Worm (Caenorhabditis elegans): ENCODE results near the gene Y40B10A.11.

Gene Y40B10A.11

DNA sequence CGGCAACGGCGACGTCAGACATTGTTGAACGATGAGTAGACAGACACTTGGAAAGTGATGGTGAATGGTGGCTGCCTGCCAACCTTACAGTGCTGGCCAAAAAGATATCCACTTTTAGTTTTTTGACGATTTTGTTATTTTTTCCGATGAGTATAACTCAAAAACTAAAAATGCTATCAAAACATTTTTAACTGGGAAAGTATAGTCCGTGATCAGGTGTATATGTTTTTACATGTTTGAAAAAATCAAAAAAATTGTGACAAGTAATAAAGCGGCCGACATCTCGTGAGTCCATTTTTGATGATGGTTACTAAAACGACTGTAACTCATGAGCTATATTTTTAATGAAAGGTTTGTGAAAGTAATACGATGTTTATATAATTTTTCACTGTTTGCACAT, 20.0 kb downstream of the Y40B10A.11 start, which contains the start of gene hil-6:
TSS of gene hil-6 (minus strand) at position 101 of the 400 bp plus-strand sequence.
- TF ChIP-seq sdz-38 (tag; optimal IDR thresholded peaks at IDR 0.05) (no peak), hrde-1 (tag; optimal IDR thresholded peaks at IDR 0.05; ENCODE audit: borderline replicate concordance) (no peak), lin-26 (GFP tag; IDR thresholded peaks at IDR 0.05) (no peak), ZK185.1 (tag; optimal IDR thresholded peaks at IDR 0.05; ENCODE audit: poor library complexity, severe bottlenecking) (no peak)

DNA sequence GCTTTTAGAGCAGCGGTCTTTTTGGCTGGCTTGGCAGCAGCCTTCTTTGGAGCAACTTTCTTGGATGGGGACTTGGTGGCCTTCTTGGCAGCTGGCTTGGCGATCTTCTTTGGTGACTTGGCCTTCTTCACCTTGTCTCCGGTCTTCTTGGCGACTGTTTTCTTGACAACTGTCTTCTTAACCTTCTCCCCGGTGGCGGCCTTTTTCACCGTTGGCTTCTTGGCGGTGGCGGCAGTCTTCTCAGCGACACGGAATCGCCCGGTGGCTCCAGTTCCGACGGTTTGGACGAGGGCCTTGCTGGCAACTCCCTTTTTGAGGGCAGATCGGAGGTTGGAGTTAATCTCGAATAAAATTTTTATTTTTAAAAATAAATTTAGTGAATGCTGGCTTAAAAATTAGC, 20.7 kb downstream of the Y40B10A.11 start:
- TF ChIP-seq zfh-2 (GFP tag; conservative IDR thresholded peaks at IDR 0.05) (peak; percentile 46; the same call in 1 of the 2 replicates), Y79H2A.3 (GFP tag; conservative IDR thresholded peaks at IDR 0.05) (no peak), snpc-4 (GFP tag; optimal IDR thresholded peaks at IDR 0.05) (no peak), snpc-4 (tag; optimal IDR thresholded peaks at IDR 0.05) (no peak), B0019.2 (GFP tag; conservative IDR thresholded peaks at IDR 0.05) (no peak), madf-3 (GFP tag; IDR thresholded peaks at IDR 0.05) (0 out of 2 replicates have a peak, but pooled peaks have one; percentile 51), ets-4 (GFP tag; optimal IDR thresholded peaks at IDR 0.05) (no peak)

DNA sequence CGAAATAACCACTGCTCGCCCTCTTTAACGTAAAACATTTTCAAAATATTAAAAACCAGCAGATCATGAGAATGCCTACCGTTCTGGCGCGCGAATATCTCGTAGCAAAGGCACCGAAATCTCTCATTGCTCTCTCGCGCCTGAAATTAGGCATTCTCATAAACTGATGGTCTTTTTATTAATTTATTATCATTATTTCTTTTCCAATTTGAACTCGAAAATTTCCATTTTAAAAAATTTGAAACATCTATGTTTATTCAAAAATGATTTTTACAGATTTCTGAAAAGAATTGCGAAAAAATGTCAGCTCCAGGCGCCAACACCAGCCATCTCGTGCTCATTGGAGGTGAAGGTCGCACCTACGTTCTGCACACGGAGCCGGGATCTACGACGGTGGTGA, 21.5 kb downstream of the Y40B10A.11 start, which contains the start of gene F59A7.12:
TSS of gene F59A7.12 (plus strand) at position 301 of the 400 bp plus-strand sequence.
- no peak for TF ChIP-seq nfya-1 (tag; optimal IDR thresholded peaks at IDR 0.05; ENCODE audit: borderline replicate concordance, insufficient read depth)
- TF ChIP-seq rpc-1 (optimal IDR thresholded peaks at IDR 0.05) = no peak
- TF ChIP-seq rpc-1 (tag; optimal IDR thresholded peaks at IDR 0.05) = no peak
- TF ChIP-seq let-526 (GFP tag; IDR thresholded peaks at IDR 0.05) = no peak
- no peak for TF ChIP-seq ztf-18 (tag; optimal IDR thresholded peaks at IDR 0.05)
- no peak for TF ChIP-seq T26A5.8 (tag; optimal IDR thresholded peaks at IDR 0.05)
- no peak for TF ChIP-seq B0261.1 (tag; optimal IDR thresholded peaks at IDR 0.05)
- TF ChIP-seq bed-1 (GFP tag; IDR thresholded peaks at IDR 0.05) = no peak
- TF ChIP-seq egl-18 (GFP tag; IDR thresholded peaks at IDR 0.05) = no peak
- TF ChIP-seq nhr-27 (tag; optimal IDR thresholded peaks at IDR 0.05) = no peak
- no peak for TF ChIP-seq ztf-22 (GFP tag; optimal IDR thresholded peaks at IDR 0.05)
- TF ChIP-seq dox-1 (GFP tag; IDR thresholded peaks at IDR 0.05) = no peak
- TF ChIP-seq nfyb-1 (GFP tag; IDR thresholded peaks at IDR 0.05) = no peak

DNA sequence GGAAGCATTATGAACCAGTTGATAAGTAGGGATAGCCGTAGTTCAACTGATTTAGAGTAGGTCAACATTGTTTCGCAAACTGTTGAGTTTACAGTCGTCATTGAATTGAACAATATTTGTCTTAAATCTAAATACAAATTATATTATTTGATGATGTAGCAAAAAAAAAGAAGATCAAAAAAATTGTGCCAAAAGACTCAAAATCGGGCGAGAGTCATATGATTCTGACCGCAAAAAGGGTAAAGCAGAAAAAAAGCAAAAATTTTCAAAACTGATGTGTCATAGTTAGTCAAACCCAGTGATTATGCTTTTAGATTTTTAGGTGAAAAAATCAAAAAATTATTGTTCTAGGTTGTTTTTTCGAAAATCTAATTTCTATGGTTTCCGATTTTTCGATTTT, 23.6 kb downstream of the Y40B10A.11 start, which contains the start of gene srab-13:
TSS of gene srab-13 (minus strand) at position 101 of the 400 bp plus-strand sequence.
- TF ChIP-seq him-1 (tag; optimal IDR thresholded peaks at IDR 0.05) (no peak), Y79H2A.3 (GFP tag; conservative IDR thresholded peaks at IDR 0.05) (no peak), F23B12.7 (tag; optimal IDR thresholded peaks at IDR 0.05; ENCODE audit: insufficient read depth) (no peak), pha-4 (tag; optimal IDR thresholded peaks at IDR 0.05) (no peak), nhr-80 (tag; optimal IDR thresholded peaks at IDR 0.05) (no peak), T26A5.8 (tag; optimal IDR thresholded peaks at IDR 0.05) (no peak), hlh-26 (GFP tag; conservative IDR thresholded peaks at IDR 0.05) (no peak)

DNA sequence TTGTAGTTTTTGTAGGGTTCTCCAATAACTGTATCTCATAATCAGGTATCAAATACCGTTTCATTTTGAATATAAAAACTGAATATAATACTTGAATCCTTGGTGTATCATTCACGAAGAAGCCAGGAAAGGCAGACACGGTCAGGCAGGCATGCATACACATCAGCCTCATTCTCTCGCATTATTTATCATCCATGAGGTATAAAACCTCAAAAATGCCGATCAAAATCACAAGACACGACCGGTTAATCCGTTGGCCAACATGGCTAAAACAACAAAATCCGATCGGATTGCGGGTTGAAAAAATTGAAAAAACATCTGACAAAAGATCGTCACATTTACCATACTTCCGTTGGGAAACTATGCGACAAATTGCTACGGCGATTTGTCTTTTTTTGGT, 29.0 kb downstream of the Y40B10A.11 start, which contains the start of gene F59A7.5:
TSS of gene F59A7.5 (plus strand) at position 301 of the 400 bp plus-strand sequence.
- TF ChIP-seq ztf-6 (GFP tag; IDR thresholded peaks at IDR 0.05) (no peak), dpl-1 (GFP tag; optimal IDR thresholded peaks at IDR 0.05) (no peak), D2030.7 (GFP tag; IDR thresholded peaks at IDR 0.05) (no peak), F57C9.4 (tag; optimal IDR thresholded peaks at IDR 0.05) (no peak), unc-130 (GFP tag; optimal IDR thresholded peaks at IDR 0.05) (no peak)

All from whole organism, young adult.